Fruit fly (Drosophila melanogaster): ENCODE measurements around the gene strat.

The strat gene

dm6 chr2L:8333624-8334023 is 13.5 kb downstream of the strat start (continued):
- TF ChIP-seq CG7963 (GFP tag; IDR thresholded peaks at IDR 0.05; ENCODE audit: partially characterized antibody) (0 out of 3 replicates have a peak, but pooled peaks have one; percentile 13), ara (GFP tag; IDR thresholded peaks at IDR 0.05) (no peak)

- TF ChIP-seq luna (GFP tag; optimal IDR thresholded peaks at IDR 0.05) (no peak), CG5245 (GFP tag; optimal IDR thresholded peaks at IDR 0.05) (no peak), row (GFP tag; IDR thresholded peaks at IDR 0.05) (no peak), gt (GFP tag; IDR thresholded peaks at IDR 0.05) (no peak), CG6689 (GFP tag; IDR thresholded peaks at IDR 0.05) (0 out of 2 replicates have a peak, but pooled peaks have one; percentile 18), CG7271 (tag; optimal IDR thresholded peaks at IDR 0.05) (no peak), zfh1 (GFP tag; IDR thresholded peaks at IDR 0.05) (peak; percentile 63; the same call in 2 of the 3 replicates), CG13424 (tag; optimal IDR thresholded peaks at IDR 0.05) (no peak), CG9609 (GFP tag; optimal IDR thresholded peaks at IDR 0.05) (no peak), ara (GFP tag; IDR thresholded peaks at IDR 0.05) (peak; percentile 14; the same call in 1 of the 2 replicates), repo (GFP tag; optimal IDR thresholded peaks at IDR 0.05) (peak; percentile 8), ken (GFP tag; IDR thresholded peaks at IDR 0.05) (peak; percentile 39; the same call in 1 of the 3 replicates), Drgx (GFP tag; IDR thresholded peaks at IDR 0.05) (0 out of 2 replicates have a peak, but pooled peaks have one; percentile 38), gfzf (GFP tag; optimal IDR thresholded peaks at IDR 0.05) (no peak), CG12744 (GFP tag; optimal IDR thresholded peaks at IDR 0.05) (peak; percentile 31), prd (optimal IDR thresholded peaks at IDR 0.05) (no peak), prd (GFP tag; IDR thresholded peaks at IDR 0.05) (0 out of 3 replicates have a peak, but pooled peaks have one; percentile 36), Lhr (GFP tag; optimal IDR thresholded peaks at IDR 0.05) (no peak), CG6272 (GFP tag; IDR thresholded peaks at IDR 0.05) (0 out of 2 replicates have a peak, but pooled peaks have one; percentile 25), CG32532 (GFP tag; IDR thresholded peaks at IDR 0.05) (0 out of 2 replicates have a peak, but pooled peaks have one; percentile 32), CG42726 (GFP tag; IDR thresholded peaks at IDR 0.05; ENCODE audit: partially characterized antibody) (peak; percentile 63; the same call in 1 of the 2 replicates), grn (GFP tag; optimal IDR thresholded peaks at IDR 0.05) (no peak), cato (GFP tag; optimal IDR thresholded peaks at IDR 0.05; ENCODE audit: borderline replicate concordance) (no peak), Mrtf (GFP tag; IDR thresholded peaks at IDR 0.05) (0 out of 3 replicates have a peak, but pooled peaks have one; percentile 19), CG6175 (GFP tag; IDR thresholded peaks at IDR 0.05) (peak; percentile 85; the same call in 2 of the 3 replicates), chinmo (GFP tag; IDR thresholded peaks at IDR 0.05; ENCODE audit: partially characterized antibody) (0 out of 4 replicates have a peak, but pooled peaks have one; percentile 68), CG14710 (tag; optimal IDR thresholded peaks at IDR 0.05) (no peak), chif (GFP tag; optimal IDR thresholded peaks at IDR 0.05) (no peak), MBD-R2 (GFP tag; IDR thresholded peaks at IDR 0.05) (0 out of 2 replicates have a peak, but pooled peaks have one; percentile 34), ci (GFP tag; IDR thresholded peaks at IDR 0.05) (peak; percentile 74; the same call in 2 of the 3 replicates), CG13287 (GFP tag; IDR thresholded peaks at IDR 0.05; ENCODE audit: partially characterized antibody) (peak; percentile 30; the same call in 1 of the 2 replicates), dpn (GFP tag; optimal IDR thresholded peaks at IDR 0.05) (no peak), CG10979 (tag; optimal IDR thresholded peaks at IDR 0.05) (peak; percentile 49), CG18599 (GFP tag; optimal IDR thresholded peaks at IDR 0.05) (no peak), Rx (GFP tag; IDR thresholded peaks at IDR 0.05) (peak; percentile 40; the same call in 1 of the 2 replicates), D19A (tag; optimal IDR thresholded peaks at IDR 0.05) (no peak), zen2 (GFP tag; IDR thresholded peaks at IDR 0.05; ENCODE audit: partially characterized antibody) (no peak), lov (optimal IDR thresholded peaks at IDR 0.05) (no peak), lov (GFP tag; IDR thresholded peaks at IDR 0.05) (peak; percentile 66; the same call in 1 of the 3 replicates), stc (GFP tag; IDR thresholded peaks at IDR 0.05) (0 out of 2 replicates have a peak, but pooled peaks have one; percentile 15), CG9932 (GFP tag; IDR thresholded peaks at IDR 0.05) (no peak; the same call in 1 of the 2 replicates), CG10366 (GFP tag; IDR thresholded peaks at IDR 0.05) (peak; percentile 20; the same call in 1 of the 2 replicates), Optix (GFP tag; IDR thresholded peaks at IDR 0.05) (0 out of 3 replicates have a peak, but pooled peaks have one; percentile 24), CG3995 (GFP tag; optimal IDR thresholded peaks at IDR 0.05) (peak; percentile 44), CG7372 (GFP tag; IDR thresholded peaks at IDR 0.05) (peak; percentile 99), Dfd (GFP tag; optimal IDR thresholded peaks at IDR 0.05) (no peak)
These were observed 14.6 kb downstream of the strat start for dm6 chr2L:8334705-8335104.

Data from whole organism, embryonic.